Fruit fly (Drosophila melanogaster) S2 (cell line): ENCODE data around the gene Pdh.

Source experiments
- CG8478 ChIP-seq: fragments of >200 bp; optimal IDR thresholded peaks from 2 replicates; lab custom pipeline; 2018
- CTCF ChIP-seq, 2 experiments: fragments of >200 bp; optimal IDR thresholded peaks; 2 replicates each; lab custom pipeline; 2018

Pdh gene

dm6 chr3L:16380770-16381169 lies 26.7 kb upstream of the Pdh start:
- TF ChIP-seq CG8478 (lab: Kevin White, UChicago), result no peak
- TF ChIP-seq CTCF (optimal IDR thresholded peaks at IDR 0.05; lab: Kevin White, UChicago), result no peak

dm6 chr3L:16377768-16378764 lies 24.0 kb upstream of the Pdh start, which contains the start of gene roq:
roq (minus strand) TSS chr3L:16378566.
- TF ChIP-seq CTCF (optimal IDR thresholded peaks at IDR 0.05; lab: Kevin White, UChicago), result peak; percentile 15 to 44
- no peak for TF ChIP-seq CG8478 (lab: Kevin White, UChicago)

dm6 chr3L:16369526-16369925 lies 15.4 kb upstream of the Pdh start, which contains the start of gene CG18814:
CG18814 (plus strand) TSS chr3L:16369826.
- TF ChIP-seq CTCF (optimal IDR thresholded peaks at IDR 0.05; lab: Kevin White, UChicago) (no peak), CG8478 (lab: Kevin White, UChicago) (no peak)

dm6 chr3L:16368199-16368598 lies 14.1 kb upstream of the Pdh start, which contains the start of gene CG4842:
CG4842 (plus strand) TSS chr3L:16368389.
- no peak for TF ChIP-seq CTCF (optimal IDR thresholded peaks at IDR 0.05; lab: Kevin White, UChicago)
- TF ChIP-seq CG8478 (lab: Kevin White, UChicago), result no peak

dm6 chr3L:16367240-16367639 lies 13.1 kb upstream of the Pdh start, which contains the start of gene Cpr72Ec:
Cpr72Ec (minus strand) TSS chr3L:16367340.
- TF ChIP-seq CG8478 (lab: Kevin White, UChicago) (no peak), CTCF (optimal IDR thresholded peaks at IDR 0.05; lab: Kevin White, UChicago) (no peak)

- TF ChIP-seq CG8478 (lab: Kevin White, UChicago) (no peak), CTCF (optimal IDR thresholded peaks at IDR 0.05; lab: Kevin White, UChicago) (no peak)
Observed at dm6 chr3L:16364599-16364998, 10.5 kb upstream of the Pdh start, which contains the start of gene Cpr72Eb. Cpr72Eb (plus strand) TSS chr3L:16364899.

dm6 chr3L:16364182-16364581 lies 10.1 kb upstream of the Pdh start:
- no peak for TF ChIP-seq CTCF (optimal IDR thresholded peaks at IDR 0.05; lab: Kevin White, UChicago)

dm6 chr3L:16362119-16362653 lies 8.1 kb upstream of the Pdh start, which contains the start of gene Cpr72Ea:
Cpr72Ea (plus strand) TSS chr3L:16362603.
- TF ChIP-seq CTCF (optimal IDR thresholded peaks at IDR 0.05; lab: Kevin White, UChicago) (no peak), CG8478 (lab: Kevin White, UChicago) (no peak)

- TF ChIP-seq CTCF (optimal IDR thresholded peaks at IDR 0.05; lab: Kevin White, UChicago) (no peak), CG8478 (lab: Kevin White, UChicago) (no peak)
Observed at dm6 chr3L:16361200-16361815, 7.2 kb upstream of the Pdh start.

- TF ChIP-seq CG8478 (lab: Kevin White, UChicago) (no peak), CTCF (optimal IDR thresholded peaks at IDR 0.05; lab: Kevin White, UChicago) (no peak)
Observed at dm6 chr3L:16359795-16360194, 5.7 kb upstream of the Pdh start.

- TF ChIP-seq CTCF (optimal IDR thresholded peaks at IDR 0.05; lab: Kevin White, UChicago), result no peak
- TF ChIP-seq CG8478 (lab: Kevin White, UChicago), result no peak
Observed at dm6 chr3L:16359219-16359748, 5.2 kb upstream of the Pdh start, which contains the start of gene ringer. ringer (minus strand) TSS chr3L:16359428.

- no peak for TF ChIP-seq CG8478 (lab: Kevin White, UChicago)
- TF ChIP-seq CTCF (optimal IDR thresholded peaks at IDR 0.05; lab: Kevin White, UChicago), result no peak
Observed at dm6 chr3L:16357860-16358259, 3.8 kb upstream of the Pdh start.

dm6 chr3L:16357187-16357728 lies 3.2 kb upstream of the Pdh start:
- TF ChIP-seq CG8478 (lab: Kevin White, UChicago), result no peak
- no peak for TF ChIP-seq CTCF (optimal IDR thresholded peaks at IDR 0.05; lab: Kevin White, UChicago)

dm6 chr3L:16356171-16356765 lies 2.2 kb upstream of the Pdh start:
- no peak for TF ChIP-seq CG8478 (lab: Kevin White, UChicago)
- no peak for TF ChIP-seq CTCF (optimal IDR thresholded peaks at IDR 0.05; lab: Kevin White, UChicago)
